Worm (Caenorhabditis elegans) whole organism, midembryonic: Measurements from ENCODE around the gene scl-25.

Experiments
- flt-1 ChIP-seq: fragments of 200-800 bp; sonication (Bioruptor generic); IDR thresholded peaks from 2 replicates; pipeline ENCODE4 v1.3.6; 2022; ENCODE audit warnings: missing genetic modification characterization, missing compliant biosample characterization
- tab-1 ChIP-seq: fragments of 200-800 bp; sonication (Bioruptor generic); IDR thresholded peaks from 2 replicates; pipeline ENCODE4 v1.3.6; 2022; ENCODE audit warnings: missing genetic modification characterization, missing compliant biosample characterization

ce11 chrV:17208045-17208444, 17.4 kb upstream of the scl-25 start, which contains the start of gene Y68A4A.13:
- TF ChIP-seq flt-1 (no peak), tab-1 (GFP tag; lab: Robert Waterston, UW) (no peak)
